Worm (Caenorhabditis elegans): Measurements from ENCODE around the gene F55B12.2.

F55B12.2 gene

ce11 chrV:13830813-13831212, 14.0 kb upstream of the F55B12.2 start, which contains the start of gene str-165:
TSS of gene str-165 (plus strand) at chrV:13831113.
- TF ChIP-seq egl-27 (tag; optimal IDR thresholded peaks at IDR 0.05) (no peak), mab-5 (tag; optimal IDR thresholded peaks at IDR 0.05) (no peak), nhr-237 (tag; optimal IDR thresholded peaks at IDR 0.05) (no peak), dmd-4 (tag; optimal IDR thresholded peaks at IDR 0.05) (no peak), ceh-16 (tag; optimal IDR thresholded peaks at IDR 0.05) (no peak), crh-2 (tag; optimal IDR thresholded peaks at IDR 0.05) (no peak), ztf-1 (GFP tag; conservative IDR thresholded peaks at IDR 0.05) (no peak), lin-39 (tag; optimal IDR thresholded peaks at IDR 0.05) (no peak), R02D3.7 (tag; optimal IDR thresholded peaks at IDR 0.05) (no peak), elt-3 (tag; optimal IDR thresholded peaks at IDR 0.05) (no peak), F13H6.1 (tag; optimal IDR thresholded peaks at IDR 0.05) (no peak), aly-2 (tag; optimal IDR thresholded peaks at IDR 0.05) (no peak), nhr-129 (tag; optimal IDR thresholded peaks at IDR 0.05) (no peak), mdl-1 (tag; optimal IDR thresholded peaks at IDR 0.05) (no peak), nhr-11 (tag; optimal IDR thresholded peaks at IDR 0.05) (no peak), nhr-6 (tag; optimal IDR thresholded peaks at IDR 0.05) (no peak), nhr-10 (tag; optimal IDR thresholded peaks at IDR 0.05) (no peak), ceh-82 (tag; optimal IDR thresholded peaks at IDR 0.05) (no peak), lin-11 (tag; optimal IDR thresholded peaks at IDR 0.05) (no peak), unc-62 (GFP tag; optimal IDR thresholded peaks at IDR 0.05) (no peak)

ce11 chrV:13827920-13828319, 11.1 kb upstream of the F55B12.2 start, which contains the start of gene nrf-5:
TSS of gene nrf-5 (plus strand) at chrV:13828267.
- TF ChIP-seq nhr-6 (tag; optimal IDR thresholded peaks at IDR 0.05) (no peak), nhr-21 (tag; optimal IDR thresholded peaks at IDR 0.05) (no peak), nhr-77 (tag; optimal IDR thresholded peaks at IDR 0.05) (no peak), F13H6.1 (tag; optimal IDR thresholded peaks at IDR 0.05) (no peak), lin-11 (tag; optimal IDR thresholded peaks at IDR 0.05) (no peak), lin-39 (tag; optimal IDR thresholded peaks at IDR 0.05) (no peak), mdl-1 (tag; optimal IDR thresholded peaks at IDR 0.05) (no peak)

ce11 chrV:13822752-13823151, 6.0 kb upstream of the F55B12.2 start, which contains the start of gene hpo-31:
TSS of gene hpo-31 (plus strand) at chrV:13823052.
- TF ChIP-seq blmp-1 (tag; optimal IDR thresholded peaks at IDR 0.05; ENCODE audit: insufficient read depth) = no peak
- TF ChIP-seq nhr-21 (tag; optimal IDR thresholded peaks at IDR 0.05) = no peak
- no peak for TF ChIP-seq ztf-4 (tag; optimal IDR thresholded peaks at IDR 0.05)
- TF ChIP-seq mdl-1 (tag; optimal IDR thresholded peaks at IDR 0.05) = no peak
- TF ChIP-seq crh-2 (tag; optimal IDR thresholded peaks at IDR 0.05) = no peak
- TF ChIP-seq unc-39 (tag; optimal IDR thresholded peaks at IDR 0.05) = no peak
- no peak for TF ChIP-seq nhr-77 (tag; optimal IDR thresholded peaks at IDR 0.05)
- TF ChIP-seq nhr-12 (tag; optimal IDR thresholded peaks at IDR 0.05) = no peak
- TF ChIP-seq ama-1 (optimal IDR thresholded peaks at IDR 0.05) = no peak
- TF ChIP-seq nhr-10 (tag; optimal IDR thresholded peaks at IDR 0.05) = no peak
- no peak for TF ChIP-seq nhr-237 (tag; optimal IDR thresholded peaks at IDR 0.05)
- TF ChIP-seq snpc-4 (tag; optimal IDR thresholded peaks at IDR 0.05) = no peak
- no peak for TF ChIP-seq egl-27 (tag; optimal IDR thresholded peaks at IDR 0.05)
- TF ChIP-seq Y55F3AM.14 (GFP tag; optimal IDR thresholded peaks at IDR 0.05) = no peak
- no peak for TF ChIP-seq ceh-82 (tag; optimal IDR thresholded peaks at IDR 0.05)
- TF ChIP-seq lin-13 (GFP tag; optimal IDR thresholded peaks at IDR 0.05) = no peak
- no peak for TF ChIP-seq ceh-16 (tag; optimal IDR thresholded peaks at IDR 0.05)
- no peak for TF ChIP-seq nhr-6 (tag; optimal IDR thresholded peaks at IDR 0.05)
- TF ChIP-seq aly-2 (tag; optimal IDR thresholded peaks at IDR 0.05) = no peak

- TF ChIP-seq lin-11 (tag; optimal IDR thresholded peaks at IDR 0.05) (peak; percentile 29), mab-5 (tag; optimal IDR thresholded peaks at IDR 0.05) (peak; percentile 39), gmeb-1 (tag; optimal IDR thresholded peaks at IDR 0.05) (peak; percentile 81), sma-9 (GFP tag; optimal IDR thresholded peaks at IDR 0.05) (peak; percentile 79), sma-9 (tag; optimal IDR thresholded peaks at IDR 0.05) (no peak), nhr-6 (tag; optimal IDR thresholded peaks at IDR 0.05) (no peak), ceh-82 (tag; optimal IDR thresholded peaks at IDR 0.05) (no peak), nhr-25 (tag; optimal IDR thresholded peaks at IDR 0.05) (no peak), elt-1 (tag; optimal IDR thresholded peaks at IDR 0.05) (no peak), elt-3 (tag; optimal IDR thresholded peaks at IDR 0.05) (no peak), zag-1 (tag; optimal IDR thresholded peaks at IDR 0.05) (no peak), lin-39 (tag; optimal IDR thresholded peaks at IDR 0.05) (no peak), peb-1 (tag; optimal IDR thresholded peaks at IDR 0.05) (no peak), lsy-2 (tag; optimal IDR thresholded peaks at IDR 0.05) (peak; percentile 78 to 87), nhr-10 (tag; optimal IDR thresholded peaks at IDR 0.05) (no peak), Y55F3AM.14 (GFP tag; optimal IDR thresholded peaks at IDR 0.05) (no peak), nhr-237 (tag; optimal IDR thresholded peaks at IDR 0.05) (no peak), unc-62 (GFP tag; optimal IDR thresholded peaks at IDR 0.05) (no peak), C34F6.9 (tag; optimal IDR thresholded peaks at IDR 0.05) (peak; percentile 89), ama-1 (optimal IDR thresholded peaks at IDR 0.05) (no peak), mdl-1 (tag; optimal IDR thresholded peaks at IDR 0.05) (no peak), nhr-12 (tag; optimal IDR thresholded peaks at IDR 0.05) (no peak), unc-39 (tag; optimal IDR thresholded peaks at IDR 0.05) (no peak), sma-3 (GFP tag; optimal IDR thresholded peaks at IDR 0.05) (peak; percentile 68), mbf-1 (tag; optimal IDR thresholded peaks at IDR 0.05) (no peak), F13H6.1 (tag; optimal IDR thresholded peaks at IDR 0.05) (no peak), blmp-1 (tag; optimal IDR thresholded peaks at IDR 0.05; ENCODE audit: insufficient read depth) (no peak), egl-27 (tag; optimal IDR thresholded peaks at IDR 0.05) (peak; percentile 37), nhr-21 (tag; optimal IDR thresholded peaks at IDR 0.05) (peak; percentile 27), skn-1 (tag; optimal IDR thresholded peaks at IDR 0.05) (no peak), nhr-77 (tag; optimal IDR thresholded peaks at IDR 0.05) (no peak), alr-1 (tag; optimal IDR thresholded peaks at IDR 0.05) (no peak), nhr-11 (tag; optimal IDR thresholded peaks at IDR 0.05) (no peak), snpc-4 (tag; optimal IDR thresholded peaks at IDR 0.05) (peak; percentile 41), dmd-4 (tag; optimal IDR thresholded peaks at IDR 0.05) (no peak)
These were observed 2.1 kb upstream of the F55B12.2 start, which contains the start of gene sel-10 for ce11 chrV:13818824-13819408. TSS of gene sel-10 (plus strand) at chrV:13819361.
